Worm (Caenorhabditis elegans) whole organism, L2 larva: ENCODE measurements around the gene unc-41.

Source experiments
- dmd-4 ChIP-seq: sonication (generic microtip); optimal IDR thresholded peaks from 2 replicates; lab custom pipeline; 2017; ENCODE audit warnings: missing biosample characterization, missing genetic modification characterization
- fos-1 ChIP-seq: fragments of 150-350 bp; optimal IDR thresholded peaks from 2 replicates; lab custom pipeline; 2014; ENCODE audit warnings: missing biosample characterization, missing genetic modification characterization
- lin-13 ChIP-seq: fragments of 150-350 bp; optimal IDR thresholded peaks from 2 replicates; lab custom pipeline; 2014; ENCODE audit warnings: missing biosample characterization, missing genetic modification reagents, missing genetic modification characterization
- nhr-21 ChIP-seq: fragments of 150-350 bp; optimal IDR thresholded peaks from 2 replicates; lab custom pipeline; 2014; ENCODE audit warnings: missing biosample characterization, missing genetic modification characterization
- nhr-23 ChIP-seq: fragments of 150-350 bp; optimal IDR thresholded peaks from 2 replicates; lab custom pipeline; 2014; ENCODE audit warnings: missing biosample characterization, missing genetic modification reagents, missing genetic modification characterization
- nhr-237 ChIP-seq: fragments of 150-350 bp; optimal IDR thresholded peaks from 2 replicates; lab custom pipeline; 2014; ENCODE audit warnings: missing biosample characterization, missing genetic modification characterization
- snpc-4 ChIP-seq: fragments of 150-350 bp; optimal IDR thresholded peaks from 2 replicates; lab custom pipeline; 2014; ENCODE audit warnings: missing biosample characterization, missing genetic modification characterization
- unc-39 ChIP-seq: fragments of 150-350 bp; optimal IDR thresholded peaks from 2 replicates; lab custom pipeline; 2014; ENCODE audit warnings: missing biosample characterization, missing genetic modification characterization
- zag-1 ChIP-seq: fragments of 150-350 bp; optimal IDR thresholded peaks from 2 replicates; lab custom pipeline; 2014; ENCODE audit warnings: missing biosample characterization, missing genetic modification characterization
- ztf-11 ChIP-seq: sonication (generic microtip); optimal IDR thresholded peaks from 2 replicates; lab custom pipeline; 2017; ENCODE audit warnings: missing biosample characterization, missing genetic modification characterization

DNA sequence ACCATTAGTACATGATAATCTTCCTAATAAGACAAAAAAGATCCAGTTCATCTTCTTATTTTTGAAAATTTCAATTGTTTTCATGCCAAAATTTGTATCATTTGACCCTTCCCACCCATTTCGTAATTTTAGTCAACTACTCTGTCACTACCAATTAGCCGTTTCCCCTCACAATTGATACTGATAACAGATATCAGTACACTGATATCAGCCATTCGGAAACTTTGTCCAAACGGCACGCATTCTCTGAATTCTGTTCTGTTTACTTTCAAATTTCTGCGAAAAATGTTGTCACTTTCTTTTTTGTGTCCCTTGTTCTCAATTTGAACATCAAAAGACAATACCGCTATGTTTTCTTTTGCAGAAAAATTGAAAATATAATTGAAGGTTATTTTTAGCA is 36.6 kb upstream of the unc-41 start:
- TF ChIP-seq dmd-4 (tag; lab: Kevin White, UChicago) (no peak), fos-1 (tag; lab: Kevin White, UChicago) (peak; percentile 76), unc-39 (tag; lab: Kevin White, UChicago) (no peak), lin-13 (GFP tag; lab: Kevin White, UChicago) (no peak), nhr-237 (tag; lab: Kevin White, UChicago) (no peak), nhr-23 (no peak), snpc-4 (no peak), zag-1 (no peak), ztf-11 (no peak), nhr-21 (no peak)
